Fruit fly (Drosophila melanogaster) whole organism, embryonic: Measurements from ENCODE around the gene CG15286.
A peak's percentile ranks its signal among the peaks of the same experiment; 100 is the strongest.

Experiments
- Awh ChIP-seq: fragments of 200-800 bp; sonication (Bioruptor generic); IDR thresholded peaks from 2 replicates; pipeline ENCODE4, ENCODE4 v1.3.6; 2022; ENCODE audit warnings: missing biosample characterization, missing genetic modification characterization
- C15 ChIP-seq: fragments of 200-800 bp; sonication (Bioruptor generic); IDR thresholded peaks from 3 replicates; pipeline ENCODE4 v1.3.6; 2022; ENCODE audit warnings: missing biosample characterization, missing genetic modification characterization
- CG11085 ChIP-seq: fragments of 200-800 bp; sonication (Bioruptor generic); IDR thresholded peaks from 2 replicates; pipeline ENCODE4 v1.3.6; 2022; ENCODE audit warnings: missing biosample characterization, missing genetic modification characterization
- CG12155 ChIP-seq: fragments of 200-800 bp; sonication (Bioruptor generic); optimal IDR thresholded peaks from 3 replicates; lab custom pipeline; 2016; ENCODE audit warnings: missing biosample characterization, missing genetic modification characterization
- CG1233 ChIP-seq: fragments of 200-800 bp; sonication (Bioruptor generic); optimal IDR thresholded peaks from 4 replicates; lab custom pipeline; 2018; ENCODE audit warnings: missing biosample characterization, mild to moderate bottlenecking, missing genetic modification characterization
- CG12769 ChIP-seq: fragments of 200-800 bp; sonication (Bioruptor generic); optimal IDR thresholded peaks from 2 replicates; lab custom pipeline; 2019; ENCODE audit warnings: missing biosample characterization, mild to moderate bottlenecking, missing genetic modification characterization, moderate library complexity
- CG12942 ChIP-seq: fragments of 200-800 bp; sonication (Bioruptor generic); optimal IDR thresholded peaks from 3 replicates; lab custom pipeline; 2016; ENCODE audit warnings: missing biosample characterization, missing genetic modification characterization
- CG14441 ChIP-seq: fragments of 200-800 bp; sonication (Bioruptor generic); IDR thresholded peaks from 2 replicates; pipeline ENCODE4 v1.3.6; 2022; ENCODE audit warnings: missing biosample characterization, missing genetic modification characterization
- CG2199 ChIP-seq: fragments of 200-800 bp; sonication (Bioruptor generic); IDR thresholded peaks from 3 replicates; pipeline ENCODE4 v1.3.6; 2022; ENCODE audit warnings: missing biosample characterization, missing genetic modification characterization
- CG2712 ChIP-seq: fragments of 200-800 bp; optimal IDR thresholded peaks from 3 replicates; lab custom pipeline; 2019; ENCODE audit warnings: missing biosample characterization, mild to moderate bottlenecking, missing genetic modification characterization, moderate library complexity
- CG30020 ChIP-seq: fragments of 200-800 bp; optimal IDR thresholded peaks from 2 replicates; lab custom pipeline; 2019; ENCODE audit warnings: missing biosample characterization, mild to moderate bottlenecking, missing genetic modification characterization, moderate library complexity
- CG3065 ChIP-seq: fragments of 200-800 bp; sonication (Bioruptor generic); optimal IDR thresholded peaks from 2 replicates; lab custom pipeline; 2016; ENCODE audit warnings: missing biosample characterization, missing genetic modification characterization
- CG3163 ChIP-seq: fragments of 200-800 bp; sonication (Bioruptor generic); optimal IDR thresholded peaks from 3 replicates; lab custom pipeline; 2016; ENCODE audit warnings: missing biosample characterization, missing genetic modification characterization
- CG3281 ChIP-seq: fragments of 200-800 bp; sonication (Bioruptor generic); optimal IDR thresholded peaks from 3 replicates; lab custom pipeline; 2017; ENCODE audit warnings: missing biosample characterization, mild to moderate bottlenecking, missing genetic modification characterization
- CG3847 ChIP-seq: fragments of 200-800 bp; sonication (Bioruptor generic); IDR thresholded peaks from 2 replicates; pipeline ENCODE4 v1.3.6; 2022; ENCODE audit warnings: missing biosample characterization, missing genetic modification characterization
- CG3995 ChIP-seq: fragments of 200-800 bp; sonication (Bioruptor generic); optimal IDR thresholded peaks from 3 replicates; lab custom pipeline; 2016; ENCODE audit warnings: missing biosample characterization, missing genetic modification characterization
- CG4282 ChIP-seq: fragments of 200-800 bp; sonication (Bioruptor generic); optimal IDR thresholded peaks from 2 replicates; lab custom pipeline; 2016; ENCODE audit warnings: missing biosample characterization, missing genetic modification characterization
- CG4404 ChIP-seq: fragments of 200-800 bp; sonication (Bioruptor generic); IDR thresholded peaks from 2 replicates; pipeline ENCODE4 v1.3.6; 2022; ENCODE audit warnings: missing biosample characterization, missing genetic modification characterization
- CG5180 ChIP-seq: fragments of 200-800 bp; sonication (Bioruptor generic); optimal IDR thresholded peaks from 3 replicates; lab custom pipeline; 2017; ENCODE audit warnings: missing biosample characterization, missing genetic modification characterization, mild to moderate bottlenecking, moderate library complexity, missing genetic modification reagents
- CG7357 ChIP-seq: fragments of 200-800 bp; sonication (Bioruptor generic); IDR thresholded peaks from 3 replicates; pipeline ENCODE4 v1.3.6; 2022; ENCODE audit warnings: missing biosample characterization, missing genetic modification characterization
- CG7556 ChIP-seq: fragments of 200-800 bp; sonication (Bioruptor generic); optimal IDR thresholded peaks from 2 replicates; lab custom pipeline; 2017; ENCODE audit warnings: missing biosample characterization, mild to moderate bottlenecking, missing genetic modification characterization
- CG7928 ChIP-seq: fragments of 200-800 bp; sonication (Bioruptor generic); optimal IDR thresholded peaks from 2 replicates; lab custom pipeline; 2017; ENCODE audit warnings: missing biosample characterization, mild to moderate bottlenecking, missing genetic modification characterization
- CG8765 ChIP-seq: fragments of 200-800 bp; sonication (Bioruptor generic); IDR thresholded peaks from 2 replicates; pipeline ENCODE4 v1.3.6; 2022; ENCODE audit warnings: missing biosample characterization, missing genetic modification characterization
- CG9932 ChIP-seq: fragments of 200-800 bp; sonication (Bioruptor generic); IDR thresholded peaks from 2 replicates; pipeline ENCODE4 v1.3.6; 2022; ENCODE audit warnings: missing biosample characterization, missing genetic modification characterization
- Deaf1 ChIP-seq: fragments of 200-800 bp; optimal IDR thresholded peaks from 3 replicates; lab custom pipeline; 2019; ENCODE audit warnings: missing biosample characterization, mild to moderate bottlenecking, missing genetic modification characterization, moderate library complexity
- Dref ChIP-seq: fragments of 200-800 bp; sonication (Bioruptor generic); IDR thresholded peaks from 2 replicates; pipeline ENCODE4 v1.3.6; 2022; ENCODE audit warnings: missing biosample characterization, missing genetic modification characterization
- Eip74EF ChIP-seq, 2 experiments: fragments of 200-800 bp in 1 of 2; fragments of >200 bp in 1 of 2; sonication (Bioruptor generic) in 1 of 2; optimal IDR thresholded peaks; 2 replicates each; lab custom pipeline; 2017 to 2019; ENCODE audit warnings: missing biosample characterization in 2 of 2, missing genetic modification characterization in 2 of 2, mild to moderate bottlenecking in 1 of 2, moderate library complexity in 1 of 2
- Ets65A ChIP-seq: fragments of 200-800 bp; sonication (Bioruptor generic); peaks from one replicate; lab custom pipeline; 2016; ENCODE audit warnings: missing biosample characterization, missing genetic modification characterization
- Fer1 ChIP-seq: fragments of 200-800 bp; sonication (Bioruptor generic); optimal IDR thresholded peaks from 2 replicates; lab custom pipeline; 2017; ENCODE audit warnings: missing biosample characterization, mild to moderate bottlenecking, missing genetic modification characterization
- Gsc ChIP-seq: fragments of 200-800 bp; sonication (Bioruptor generic); IDR thresholded peaks from 2 replicates; pipeline ENCODE4 v1.3.6; 2022; ENCODE audit warnings: missing biosample characterization, missing genetic modification characterization
- H2.0 ChIP-seq: fragments of 200-800 bp; sonication (Bioruptor generic); IDR thresholded peaks from 2 replicates; pipeline ENCODE4 v1.3.6; 2022; ENCODE audit warnings: missing biosample characterization, missing genetic modification characterization
- HmgZ ChIP-seq: fragments of 200-800 bp; sonication (Bioruptor generic); optimal IDR thresholded peaks from 2 replicates; lab custom pipeline; 2018; ENCODE audit warnings: missing biosample characterization, mild to moderate bottlenecking, missing genetic modification characterization
- Hr78 ChIP-seq, 2 experiments: fragments of 200-800 bp in 1 of 2; fragments of >200 bp in 1 of 2; sonication (Bioruptor generic) in 1 of 2; optimal IDR thresholded peaks; 2 replicates each; lab custom pipeline; 2017 to 2019; ENCODE audit warnings: missing biosample characterization in 2 of 2, missing genetic modification characterization in 2 of 2, mild to moderate bottlenecking in 1 of 2, moderate library complexity in 1 of 2
- MBD-R2 ChIP-seq: fragments of 200-800 bp; sonication (Bioruptor generic); IDR thresholded peaks from 2 replicates; pipeline ENCODE4 v1.3.6; 2022; ENCODE audit warnings: missing biosample characterization, missing genetic modification characterization
- Meics ChIP-seq: fragments of 200-800 bp; sonication (Bioruptor generic); optimal IDR thresholded peaks from 2 replicates; lab custom pipeline; 2017; ENCODE audit warnings: missing biosample characterization, mild to moderate bottlenecking, missing genetic modification characterization
- Neu2 ChIP-seq: fragments of 200-800 bp; sonication (Bioruptor generic); optimal IDR thresholded peaks from 3 replicates; lab custom pipeline; 2016; ENCODE audit warnings: missing biosample characterization, missing genetic modification characterization, borderline replicate concordance
- Nf-YA ChIP-seq: fragments of 200-800 bp; sonication (Bioruptor generic); IDR thresholded peaks from 2 replicates; pipeline ENCODE4 v1.3.6; 2022; ENCODE audit warnings: missing biosample characterization, missing genetic modification characterization
- Rfx ChIP-seq: fragments of 200-800 bp; sonication (Bioruptor generic); IDR thresholded peaks from 2 replicates; pipeline ENCODE4 v1.3.6; 2022; ENCODE audit warnings: missing biosample characterization, missing genetic modification characterization
- Six4 ChIP-seq: fragments of 200-800 bp; sonication (Bioruptor generic); optimal IDR thresholded peaks from 2 replicates; lab custom pipeline; 2016; ENCODE audit warnings: missing biosample characterization, missing genetic modification characterization
- abd-A ChIP-seq: fragments of 200-800 bp; sonication (Bioruptor generic); optimal IDR thresholded peaks from 3 replicates; lab custom pipeline; 2019; ENCODE audit warnings: missing biosample characterization, mild to moderate bottlenecking, missing genetic modification characterization, moderate library complexity
- aop ChIP-seq: fragments of 200-800 bp; sonication (Bioruptor generic); IDR thresholded peaks from 2 replicates; pipeline ENCODE4 v1.3.6; 2022; ENCODE audit warnings: missing biosample characterization, missing genetic modification characterization
- br ChIP-seq: fragments of >200 bp; optimal IDR thresholded peaks from 2 replicates; lab custom pipeline; 2017
- chinmo ChIP-seq: fragments of 200-800 bp; sonication (Bioruptor generic); IDR thresholded peaks from 4 replicates; pipeline ENCODE4 v1.3.6; 2022; ENCODE audit warnings: missing biosample characterization, missing genetic modification characterization; ENCODE audit not compliant: partially characterized antibody
- ems ChIP-seq: fragments of 200-800 bp; sonication (Bioruptor generic); optimal IDR thresholded peaks from 3 replicates; lab custom pipeline; 2016; ENCODE audit warnings: missing biosample characterization, missing genetic modification characterization
- gro ChIP-seq: fragments of 200-800 bp; sonication (Bioruptor generic); optimal IDR thresholded peaks from 2 replicates; lab custom pipeline; 2016; ENCODE audit warnings: missing biosample characterization, missing genetic modification characterization
- mirr ChIP-seq: fragments of 200-800 bp; sonication (Bioruptor generic); optimal IDR thresholded peaks from 3 replicates; lab custom pipeline; 2018; ENCODE audit warnings: missing biosample characterization, mild to moderate bottlenecking, missing genetic modification characterization
- onecut ChIP-seq: fragments of 200-800 bp; sonication (Bioruptor generic); IDR thresholded peaks from 2 replicates; pipeline ENCODE4 v1.3.6; 2022; ENCODE audit warnings: missing biosample characterization, missing genetic modification characterization
- prd ChIP-seq, 3 experiments: fragments of >200 bp in 2 of 3; fragments of 200-800 bp in 1 of 3; sonication (Bioruptor generic) in 1 of 3; optimal IDR thresholded peaks in 2 of 3; IDR thresholded peaks in 1 of 3; 2 replicates in 2 of 3; 3 replicates in 1 of 3; pipeline versions ENCODE4 v1.3.6 to Lab custom; 2017 to 2022; ENCODE audit warnings: missing biosample characterization in 1 of 3, missing genetic modification characterization in 1 of 3
- ranshi ChIP-seq: fragments of 200-800 bp; sonication (Bioruptor generic); IDR thresholded peaks from 2 replicates; pipeline ENCODE4 v1.3.6; 2022; ENCODE audit warnings: missing biosample characterization, missing genetic modification characterization
- sd ChIP-seq: fragments of 200-800 bp; sonication (Bioruptor generic); optimal IDR thresholded peaks from 3 replicates; lab custom pipeline; 2018; ENCODE audit warnings: missing biosample characterization, mild to moderate bottlenecking, missing genetic modification characterization, moderate library complexity
- seq ChIP-seq: fragments of 200-800 bp; sonication (Bioruptor generic); IDR thresholded peaks from 2 replicates; pipeline ENCODE4 v1.3.6; 2022; ENCODE audit warnings: missing biosample characterization, missing genetic modification characterization
- ssp ChIP-seq: fragments of 200-800 bp; sonication (Bioruptor generic); IDR thresholded peaks from 2 replicates; pipeline ENCODE4 v1.3.6; 2022; ENCODE audit warnings: missing biosample characterization, missing genetic modification characterization
- yki ChIP-seq: fragments of >200 bp; optimal IDR thresholded peaks from 3 replicates; lab custom pipeline; 2018

The CG15286 gene

dm6 chr2L:14373250-14373649, 35.2 kb downstream of the CG15286 start:
- no peak for TF ChIP-seq CG9932 (GFP tag; lab: Robert Waterston, UW)
- no peak for TF ChIP-seq aop (GFP tag; lab: Robert Waterston, UW)
- no peak for TF ChIP-seq Dref
- no peak for TF ChIP-seq CG4282 (GFP tag; lab: Kevin White, UChicago)
- TF ChIP-seq Awh (GFP tag; lab: Robert Waterston, UW) = peak; percentile 14; the same call in 1 of the 2 replicates
- no peak for TF ChIP-seq CG8765 (GFP tag; lab: Robert Waterston, UW)
- no peak for TF ChIP-seq CG3995 (GFP tag; lab: Kevin White, UChicago)
- TF ChIP-seq Nf-YA (GFP tag; lab: Robert Waterston, UW) = no peak
- no peak for TF ChIP-seq CG4404 (GFP tag; lab: Robert Waterston, UW)
- TF ChIP-seq CG11085 (GFP tag; lab: Robert Waterston, UW) = no peak
- no peak for TF ChIP-seq ssp (GFP tag; lab: Robert Waterston, UW)
- TF ChIP-seq CG3281 (GFP tag; lab: Kevin White, UChicago) = no peak
- TF ChIP-seq gro (GFP tag; lab: Kevin White, UChicago) = no peak
- TF ChIP-seq CG7928 (GFP tag; lab: Kevin White, UChicago) = no peak
- no peak for TF ChIP-seq ranshi
- no peak for TF ChIP-seq Gsc (GFP tag; lab: Robert Waterston, UW)
- TF ChIP-seq CG2199 (GFP tag; lab: Robert Waterston, UW) = no peak
- TF ChIP-seq CG3065 (GFP tag; lab: Kevin White, UChicago) = no peak
- no peak for TF ChIP-seq CG3163
- no peak for TF ChIP-seq onecut (GFP tag; lab: Robert Waterston, UW)
- no peak for TF ChIP-seq CG14441 (GFP tag; lab: Robert Waterston, UW)
- TF ChIP-seq seq (GFP tag; lab: Robert Waterston, UW) = no peak
- no peak for TF ChIP-seq prd (optimal IDR thresholded peaks at IDR 0.05; lab: Kevin White, UChicago)
- TF ChIP-seq prd (GFP tag; IDR thresholded peaks at IDR 0.05; lab: Robert Waterston, UW) = no peak
- TF ChIP-seq CG7556 (GFP tag; lab: Kevin White, UChicago) = no peak
- no peak for TF ChIP-seq CG7357 (GFP tag; lab: Robert Waterston, UW)
- TF ChIP-seq CG30020 = no peak
- peak; percentile 51 for TF ChIP-seq sd (tag; lab: Kevin White, UChicago)
- peak; percentile 64; the same call in 1 of the 4 replicates for TF ChIP-seq chinmo (GFP tag; lab: Robert Waterston, UW)
- no peak for TF ChIP-seq Ets65A
- no peak for TF ChIP-seq br (lab: Kevin White, UChicago)
- TF ChIP-seq Neu2 (GFP tag; lab: Kevin White, UChicago) = no peak
- no peak for TF ChIP-seq Fer1 (GFP tag; lab: Kevin White, UChicago)
- TF ChIP-seq Hr78 (GFP tag; optimal IDR thresholded peaks at IDR 0.05; lab: Kevin White, UChicago) = no peak
- TF ChIP-seq Six4 (GFP tag; lab: Kevin White, UChicago) = no peak
- no peak for TF ChIP-seq MBD-R2
- no peak for TF ChIP-seq Rfx
- no peak for TF ChIP-seq ems
- TF ChIP-seq yki (lab: Kevin White, UChicago) = no peak
- TF ChIP-seq Deaf1 (tag; lab: Kevin White, UChicago) = no peak
- no peak for TF ChIP-seq CG12155 (GFP tag; lab: Kevin White, UChicago)
- no peak for TF ChIP-seq Meics (GFP tag; lab: Kevin White, UChicago)
- no peak for TF ChIP-seq HmgZ (tag; lab: Kevin White, UChicago)
- TF ChIP-seq H2.0 = no peak
- 0 out of 3 replicates have a peak, but pooled peaks have one; percentile 16 for TF ChIP-seq C15 (GFP tag; lab: Robert Waterston, UW)
- TF ChIP-seq Eip74EF (GFP tag; optimal IDR thresholded peaks at IDR 0.05; lab: Kevin White, UChicago) = peak in 1 of 2 experiments; percentile 83
- TF ChIP-seq CG2712 (tag; lab: Kevin White, UChicago) = no peak
- no peak for TF ChIP-seq CG12942 (GFP tag; lab: Kevin White, UChicago)
- TF ChIP-seq CG12769 = peak; percentile 58
- peak; percentile 27 for TF ChIP-seq mirr (GFP tag; lab: Kevin White, UChicago)
- TF ChIP-seq CG5180 (GFP tag; lab: Kevin White, UChicago) = no peak
- no peak for TF ChIP-seq CG3847 (GFP tag; lab: Robert Waterston, UW)
- peak; percentile 83 for TF ChIP-seq abd-A
- no peak for TF ChIP-seq CG1233 (GFP tag; lab: Kevin White, UChicago)
